Fruit fly (Drosophila melanogaster) whole organism, wandering third instar larva: ENCODE results near the gene jvl.

ENCODE experiments used
- CG9705 ChIP-seq: fragments of 200-800 bp; sonication (Bioruptor generic); optimal IDR thresholded peaks from 2 replicates; lab custom pipeline; 2018; ENCODE audit warnings: missing biosample characterization, mild to moderate bottlenecking, missing genetic modification characterization
- Dif ChIP-seq: fragments of 200-275, 200-300 bp; sonication (Bioruptor generic); optimal IDR thresholded peaks from 2 replicates; lab custom pipeline; 2018; ENCODE audit warnings: missing biosample characterization, missing genetic modification characterization; ENCODE audit not compliant: partially characterized antibody
- Jra ChIP-seq: sonication (Bioruptor generic); optimal IDR thresholded peaks from 2 replicates; lab custom pipeline; 2016; ENCODE audit warnings: missing biosample characterization, missing genetic modification characterization
- OdsH ChIP-seq: fragments of 200-800 bp; sonication (Bioruptor generic); optimal IDR thresholded peaks from 2 replicates; lab custom pipeline; 2016; ENCODE audit warnings: missing biosample characterization, mild to moderate bottlenecking, missing genetic modification characterization
- foxo ChIP-seq, 2 experiments: fragments of 200-800 bp; sonication (Bioruptor generic); optimal IDR thresholded peaks; 2 replicates in 1 of 2; 3 replicates in 1 of 2; lab custom pipeline; 2016 to 2017; ENCODE audit warnings: missing biosample characterization in 2 of 2, missing genetic modification characterization in 2 of 2
- fru ChIP-seq: fragments of 200-800 bp; sonication (Bioruptor generic); optimal IDR thresholded peaks from 3 replicates; lab custom pipeline; 2016; ENCODE audit warnings: missing biosample characterization, mild to moderate bottlenecking, missing genetic modification characterization
- pan ChIP-seq: fragments of >200 bp; optimal IDR thresholded peaks from 2 replicates; lab custom pipeline; 2017
- psq ChIP-seq: fragments of 200-800 bp; sonication (Bioruptor generic); optimal IDR thresholded peaks from 3 replicates; lab custom pipeline; 2017; ENCODE audit warnings: missing biosample characterization, mild to moderate bottlenecking, missing genetic modification characterization, moderate library complexity
- rgr ChIP-seq: fragments of 200-800 bp; sonication (Bioruptor generic); optimal IDR thresholded peaks from 3 replicates; lab custom pipeline; 2016; ENCODE audit warnings: missing biosample characterization, mild to moderate bottlenecking, missing genetic modification characterization
- sv ChIP-seq: fragments of 200-800 bp; sonication (Bioruptor generic); optimal IDR thresholded peaks from 3 replicates; lab custom pipeline; 2016; ENCODE audit warnings: missing biosample characterization, missing genetic modification characterization
- usp ChIP-seq: fragments of >200 bp; optimal IDR thresholded peaks from 2 replicates; lab custom pipeline; 2017; ENCODE audit warnings: missing biosample characterization, missing genetic modification characterization

dm6 chr3R:14747259-14747856, 6.0 kb downstream of the jvl start:
- TF ChIP-seq usp: no peak
- no peak for TF ChIP-seq CG9705 (GFP tag; lab: Kevin White, UChicago)
- TF ChIP-seq psq (GFP tag; lab: Kevin White, UChicago): no peak
- no peak for TF ChIP-seq fru (GFP tag; lab: Kevin White, UChicago)
- TF ChIP-seq rgr (GFP tag; lab: Kevin White, UChicago): no peak
- TF ChIP-seq OdsH (GFP tag; lab: Kevin White, UChicago): no peak
- no peak for TF ChIP-seq Dif (GFP tag; lab: Kevin White, UChicago)
- TF ChIP-seq pan (lab: Kevin White, UChicago): no peak
- no peak for TF ChIP-seq Jra (GFP tag; lab: Kevin White, UChicago)
- no peak for TF ChIP-seq foxo (GFP tag; optimal IDR thresholded peaks at IDR 0.05; lab: Kevin White, UChicago)
- no peak for TF ChIP-seq sv (GFP tag; lab: Kevin White, UChicago)
